Worm (Caenorhabditis elegans) whole organism, L1 larva: ENCODE results near the gene mltn-3.
A peak's percentile ranks its signal among the peaks of the same experiment; 100 is the strongest.

Source experiments
- C04F5.9 ChIP-seq: sonication (generic microtip); optimal IDR thresholded peaks from 2 replicates; lab custom pipeline; 2016; ENCODE audit warnings: missing genetic modification characterization, missing compliant biosample characterization
- alr-1 ChIP-seq: fragments of 200-800 bp; sonication (Bioruptor generic); optimal IDR thresholded peaks from 2 replicates; lab custom pipeline; 2018; ENCODE audit warnings: borderline replicate concordance, mild to moderate bottlenecking, missing genetic modification characterization, missing compliant biosample characterization
- blmp-1 ChIP-seq: fragments of 150-350 bp; optimal IDR thresholded peaks from 2 replicates; lab custom pipeline; 2014; ENCODE audit warnings: missing biosample characterization, missing genetic modification characterization
- ceh-82 ChIP-seq, 3 experiments: fragments of 150-350 bp in 1 of 3; sonication (generic microtip) in 2 of 3; optimal IDR thresholded peaks; 2 replicates each; lab custom pipeline; 2014 to 2017; ENCODE audit warnings: missing biosample characterization in 3 of 3, missing genetic modification characterization in 3 of 3
- ces-1 ChIP-seq: fragments of 150-350 bp; optimal IDR thresholded peaks from 2 replicates; lab custom pipeline; 2014; ENCODE audit warnings: missing biosample characterization, missing genetic modification reagents, missing genetic modification characterization
- efl-1 ChIP-seq, 4 experiments: fragments of 150-350 bp; optimal IDR thresholded peaks in 3 of 4; peaks in 1 of 4; 1 replicate in 1 of 4; 2 replicates in 3 of 4; lab custom pipeline; 2014; ENCODE audit warnings: missing biosample characterization in 2 of 4, missing genetic modification characterization in 2 of 4, missing genetic modification reagents in 2 of 4
- egl-13 ChIP-seq: sonication (generic microtip); optimal IDR thresholded peaks from 2 replicates; lab custom pipeline; 2016; ENCODE audit warnings: missing genotype, missing genetic modification reagents, missing genetic modification characterization, missing compliant biosample characterization
- egl-27 ChIP-seq, 2 experiments: fragments of 150-350 bp in 1 of 2; sonication (generic microtip); optimal IDR thresholded peaks; 3 replicates each; lab custom pipeline; 2017 to 2018; ENCODE audit warnings: missing biosample characterization in 2 of 2, missing genetic modification characterization in 2 of 2, missing genetic modification reagents in 2 of 2
- elt-2 ChIP-seq: sonication (generic microtip); optimal IDR thresholded peaks from 2 replicates; lab custom pipeline; 2016; ENCODE audit warnings: missing genetic modification characterization, mild to moderate bottlenecking, inconsistent platforms, missing compliant biosample characterization, missing genetic modification reagents
- elt-3 ChIP-seq, 6 experiments: fragments of 150-350 bp in 1 of 6; sonication (generic microtip); optimal IDR thresholded peaks; 2 replicates each; lab custom pipeline; 2017 to 2018; ENCODE audit warnings: missing biosample characterization in 6 of 6, missing genetic modification characterization in 6 of 6, inconsistent platforms in 1 of 6
- ets-5 ChIP-seq: fragments of 200-800 bp; sonication (Bioruptor generic); IDR thresholded peaks from 2 replicates; pipeline ENCODE4 v1.3.6; 2022; ENCODE audit warnings: missing genetic modification characterization, missing compliant biosample characterization
- fkh-10 ChIP-seq: sonication (generic microtip); optimal IDR thresholded peaks from 2 replicates; lab custom pipeline; 2017; ENCODE audit warnings: missing biosample characterization, missing genetic modification reagents, missing genetic modification characterization
- fkh-4 ChIP-seq: sonication (generic microtip); optimal IDR thresholded peaks from 2 replicates; lab custom pipeline; 2016; ENCODE audit warnings: missing compliant biosample characterization, missing genetic modification characterization, borderline replicate concordance
- grh-1 ChIP-seq: fragments of 200-800 bp; sonication (Bioruptor generic); IDR thresholded peaks from 2 replicates; pipeline ENCODE4 v1.3.6; 2022; ENCODE audit warnings: missing genetic modification reagents, missing genetic modification characterization, missing compliant biosample characterization
- hlh-17 ChIP-seq: fragments of 200-800 bp; sonication (Bioruptor generic); optimal IDR thresholded peaks from 2 replicates; lab custom pipeline; 2018; ENCODE audit warnings: missing genetic modification characterization, mild to moderate bottlenecking, missing compliant biosample characterization, moderate library complexity, borderline replicate concordance
- lin-13 ChIP-seq: fragments of 150-350 bp; optimal IDR thresholded peaks from 2 replicates; lab custom pipeline; 2014; ENCODE audit warnings: missing biosample characterization, missing genetic modification reagents, missing genetic modification characterization
- lin-15B ChIP-seq: fragments of 150-350 bp; sonication (generic microtip); optimal IDR thresholded peaks from 3 replicates; lab custom pipeline; 2014; ENCODE audit warnings: missing biosample characterization, missing genetic modification characterization
- lin-39 ChIP-seq: fragments of 150-350 bp; optimal IDR thresholded peaks from 2 replicates; lab custom pipeline; 2014; ENCODE audit warnings: missing biosample characterization, missing genetic modification reagents, missing genetic modification characterization
- lsy-2 ChIP-seq, 2 experiments: fragments of 150-350 bp; optimal IDR thresholded peaks; 2 replicates each; lab custom pipeline; 2014; ENCODE audit warnings: missing biosample characterization in 2 of 2, missing genetic modification characterization in 2 of 2
- mef-2 ChIP-seq: fragments of 150-350 bp; optimal IDR thresholded peaks from 2 replicates; lab custom pipeline; 2014; ENCODE audit warnings: missing biosample characterization, missing genetic modification characterization
- nhr-19 ChIP-seq: fragments of 200-800 bp; sonication (Bioruptor generic); conservative IDR thresholded peaks from 2 replicates; pipeline ENCODE4 v1.3.6; 2022; ENCODE audit warnings: missing genetic modification characterization, missing compliant biosample characterization
- nhr-20 ChIP-seq: sonication (generic microtip); optimal IDR thresholded peaks from 2 replicates; lab custom pipeline; 2016; ENCODE audit warnings: mild to moderate bottlenecking, missing genetic modification characterization, missing compliant biosample characterization
- nhr-28 ChIP-seq: fragments of 150-350 bp; optimal IDR thresholded peaks from 2 replicates; lab custom pipeline; 2014; ENCODE audit warnings: missing biosample characterization, missing genetic modification characterization
- nhr-71 ChIP-seq: sonication (generic microtip); optimal IDR thresholded peaks from 2 replicates; lab custom pipeline; 2016; ENCODE audit warnings: mild to moderate bottlenecking, missing genetic modification characterization, moderate library complexity, missing compliant biosample characterization
- nhr-77 ChIP-seq: fragments of 150-350 bp; optimal IDR thresholded peaks from 2 replicates; lab custom pipeline; 2014; ENCODE audit warnings: missing biosample characterization, missing genetic modification characterization
- rnt-1 ChIP-seq: sonication (generic microtip); optimal IDR thresholded peaks from 2 replicates; lab custom pipeline; 2016; ENCODE audit warnings: mild to moderate bottlenecking, missing genetic modification characterization, moderate library complexity, missing compliant biosample characterization
- snpc-4 ChIP-seq: fragments of 150-350 bp; optimal IDR thresholded peaks from 2 replicates; lab custom pipeline; 2014; ENCODE audit warnings: missing biosample characterization, missing genetic modification characterization
- snu-23 ChIP-seq: sonication (generic microtip); optimal IDR thresholded peaks from 2 replicates; lab custom pipeline; 2016; ENCODE audit warnings: missing genetic modification characterization, missing compliant biosample characterization
- swsn-7 ChIP-seq: sonication (generic microtip); optimal IDR thresholded peaks from 2 replicates; lab custom pipeline; 2016; ENCODE audit warnings: missing genetic modification characterization, missing compliant biosample characterization
- tbx-2 ChIP-seq: sonication (generic microtip); optimal IDR thresholded peaks from 2 replicates; lab custom pipeline; 2016; ENCODE audit warnings: missing genetic modification characterization, missing compliant biosample characterization
- unc-130 ChIP-seq: fragments of 150-350 bp; optimal IDR thresholded peaks from 2 replicates; lab custom pipeline; 2017; ENCODE audit warnings: missing biosample characterization, missing genetic modification characterization, inconsistent platforms
- unc-62 ChIP-seq: fragments of 150-350 bp; optimal IDR thresholded peaks from 2 replicates; lab custom pipeline; 2014; ENCODE audit warnings: missing biosample characterization, missing genetic modification reagents, missing genetic modification characterization
- unc-98 ChIP-seq: fragments of 200-800 bp; sonication (Bioruptor generic); IDR thresholded peaks from 2 replicates; pipeline ENCODE4 v1.3.6; 2022; ENCODE audit warnings: missing genetic modification characterization, missing compliant biosample characterization
- zag-1 ChIP-seq: fragments of 150-350 bp; optimal IDR thresholded peaks from 2 replicates; lab custom pipeline; 2014; ENCODE audit warnings: missing biosample characterization, missing genetic modification characterization

mltn-3 gene

ce11 chrII:13964325-13964724, 48.2 kb downstream of the mltn-3 start (continued):
- TF ChIP-seq mef-2 (tag; lab: Kevin White, UChicago) (no peak), snpc-4 (no peak), grh-1 (GFP tag; lab: Robert Waterston, UW) (no peak), unc-62 (GFP tag; lab: Kevin White, UChicago) (no peak), egl-13 (tag; lab: Kevin White, UChicago) (no peak), lsy-2 (tag; optimal IDR thresholded peaks at IDR 0.05; lab: Kevin White, UChicago) (no peak), elt-3 (tag; optimal IDR thresholded peaks at IDR 0.05; lab: Kevin White, UChicago) (no peak), rnt-1 (tag; lab: Kevin White, UChicago) (no peak), hlh-17 (GFP tag; lab: Kevin White, UChicago) (no peak), ceh-82 (tag; optimal IDR thresholded peaks at IDR 0.05; lab: Kevin White, UChicago) (no peak), egl-27 (tag; optimal IDR thresholded peaks at IDR 0.05; lab: Kevin White, UChicago) (no peak), swsn-7 (tag; lab: Kevin White, UChicago) (peak; percentile 7), elt-2 (tag; lab: Kevin White, UChicago) (no peak), nhr-19 (GFP tag; lab: Robert Waterston, UW) (no peak), fkh-10 (peak; percentile 15), nhr-71 (tag; lab: Kevin White, UChicago) (peak; percentile 49), zag-1 (tag; lab: Kevin White, UChicago) (no peak), lin-15B (tag; lab: Kevin White, UChicago) (no peak), blmp-1 (tag; lab: Kevin White, UChicago) (no peak), nhr-20 (peak; percentile 2), nhr-77 (no peak), ces-1 (GFP tag; lab: Kevin White, UChicago) (no peak), nhr-28 (tag; lab: Kevin White, UChicago) (no peak), fkh-4 (tag; lab: Kevin White, UChicago) (no peak), lin-13 (GFP tag; lab: Kevin White, UChicago) (no peak), tbx-2 (tag; lab: Kevin White, UChicago) (no peak), unc-130 (tag; lab: Kevin White, UChicago) (no peak)
- TF ChIP-seq, all 84 proteins: peak for 9

- no peak for TF ChIP-seq alr-1
- no peak for TF ChIP-seq ets-5 (GFP tag; lab: Robert Waterston, UW)
- no peak for TF ChIP-seq lin-15B (tag; lab: Kevin White, UChicago)
- no peak for TF ChIP-seq unc-130 (tag; lab: Kevin White, UChicago)
- no peak for TF ChIP-seq lin-39 (tag; lab: Kevin White, UChicago)
- no peak for TF ChIP-seq C04F5.9
- no peak for TF ChIP-seq tbx-2 (tag; lab: Kevin White, UChicago)
- TF ChIP-seq snu-23 (GFP tag; lab: Kevin White, UChicago) = no peak
Observed at ce11 chrII:13966242-13966641, 50.1 kb downstream of the mltn-3 start, which contains the start of gene W07G1.7. Gene W07G1.7, minus strand, starts transcription at chrII:13966342.

DNA sequence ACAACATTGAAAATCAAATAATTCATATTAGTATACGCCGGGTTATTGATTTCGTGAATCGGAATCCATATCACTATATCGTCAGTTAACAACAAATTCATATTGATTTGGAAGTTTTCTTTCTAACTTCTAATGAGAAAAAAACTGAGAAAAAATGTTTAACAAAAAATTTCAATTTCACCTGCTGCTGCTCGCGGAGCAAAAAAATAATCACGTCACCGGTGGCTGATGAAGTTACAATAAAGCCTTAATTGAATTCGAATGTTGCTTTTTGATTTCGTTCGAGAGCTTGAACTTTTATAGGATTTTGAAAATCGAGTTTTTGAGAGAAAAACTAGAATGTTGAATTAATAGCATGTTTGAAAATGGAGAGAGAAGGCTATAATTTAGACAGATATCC, 52.8 kb downstream of the mltn-3 start, which contains the start of gene sre-43:
TSS of gene sre-43 (minus strand) at position 101 of the 400 bp plus-strand sequence.
- TF ChIP-seq ceh-82 (tag; optimal IDR thresholded peaks at IDR 0.05; lab: Kevin White, UChicago) (no peak), efl-1 (optimal IDR thresholded peaks at IDR 0.05; lab: Kevin White, UChicago) (no peak), efl-1 (GFP tag; optimal IDR thresholded peaks at IDR 0.05 in 1 of 2; lab: Kevin White, UChicago) (peak in 1 of 2 experiments; percentile 48), grh-1 (GFP tag; lab: Robert Waterston, UW) (no peak), unc-98 (GFP tag; lab: Robert Waterston, UW) (no peak)
- TF ChIP-seq, all 84 proteins: peak for 1
